Worm (Caenorhabditis elegans): Measurements from ENCODE around the gene pmp-1.

The pmp-1 gene

DNA sequence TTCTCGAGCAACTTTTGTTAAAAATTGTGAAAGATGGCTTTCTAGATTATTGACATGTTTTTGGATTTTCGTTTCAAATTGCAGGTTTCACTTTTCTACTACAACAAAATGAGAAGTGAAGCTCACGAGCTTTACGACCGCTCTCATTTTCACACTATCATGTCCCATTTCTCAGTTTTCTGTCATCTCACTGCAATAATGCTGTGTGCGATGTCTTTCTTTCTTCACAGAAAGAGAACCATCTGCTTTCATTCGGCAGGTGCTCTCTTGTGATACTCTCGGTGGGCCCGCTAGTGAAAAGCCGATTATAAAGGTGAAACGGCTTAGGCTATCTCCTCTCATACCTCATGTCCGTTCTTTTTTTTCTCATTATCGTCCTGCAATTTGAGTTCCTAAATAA lies 40.3 kb downstream of the pmp-1 start:
- TF ChIP-seq tag-97 (GFP tag; IDR thresholded peaks at IDR 0.05) = no peak
- peak; percentile 8 for TF ChIP-seq nhr-11 (tag; optimal IDR thresholded peaks at IDR 0.05)

ce11 chrII:6842651-6843118 lies 40.9 kb downstream of the pmp-1 start:
- no peak for TF ChIP-seq F10B5.3 (tag; optimal IDR thresholded peaks at IDR 0.05)
- TF ChIP-seq ZK546.5 (tag; optimal IDR thresholded peaks at IDR 0.05) = no peak
- TF ChIP-seq fkh-10 (GFP tag; optimal IDR thresholded peaks at IDR 0.05) = no peak
- peak; percentile 44 for TF ChIP-seq rbr-2 (tag; optimal IDR thresholded peaks at IDR 0.05)
- TF ChIP-seq lir-3 (tag; optimal IDR thresholded peaks at IDR 0.05) = no peak
- peak; percentile 95 for TF ChIP-seq nhr-102 (tag; optimal IDR thresholded peaks at IDR 0.05)
- peak; percentile 11 for TF ChIP-seq dpl-1 (GFP tag; optimal IDR thresholded peaks at IDR 0.05)
- TF ChIP-seq nhr-6 (tag; optimal IDR thresholded peaks at IDR 0.05) = peak; percentile 96
- no peak for TF ChIP-seq mxl-2 (GFP tag; conservative IDR thresholded peaks at IDR 0.05)
- TF ChIP-seq dve-1 (tag; optimal IDR thresholded peaks at IDR 0.05; ENCODE audit: insufficient read depth) = peak; percentile 98
- TF ChIP-seq ceh-82 (tag; optimal IDR thresholded peaks at IDR 0.05) = no peak
- 0 out of 2 replicates have a peak, but pooled peaks have one; percentile 33 for TF ChIP-seq hmg-1.1 (GFP tag; IDR thresholded peaks at IDR 0.05)
- TF ChIP-seq lin-38 (GFP tag; IDR thresholded peaks at IDR 0.05) = peak; percentile 58
- no peak for TF ChIP-seq mdt-29 (GFP tag; IDR thresholded peaks at IDR 0.05)
- TF ChIP-seq mes-2 (tag; optimal IDR thresholded peaks at IDR 0.05; ENCODE audit: poor library complexity, severe bottlenecking) = peak; percentile 69
- no peak for TF ChIP-seq lin-15B (tag; optimal IDR thresholded peaks at IDR 0.05)
- TF ChIP-seq ama-1 (optimal IDR thresholded peaks at IDR 0.05) = no peak
- TF ChIP-seq ces-1 (GFP tag; optimal IDR thresholded peaks at IDR 0.05) = no peak
- TF ChIP-seq aha-1 (tag) = peak; percentile 97
- peak; percentile 62; the same call in 1 of the 2 replicates for TF ChIP-seq saeg-2 (GFP tag; IDR thresholded peaks at IDR 0.05)
- TF ChIP-seq egl-43 (GFP tag; IDR thresholded peaks at IDR 0.05) = no peak
- TF ChIP-seq D1046.2 (GFP tag; IDR thresholded peaks at IDR 0.05) = no peak
- peak; percentile 44 for TF ChIP-seq spr-1 (tag; optimal IDR thresholded peaks at IDR 0.05)
- peak; percentile 67 for TF ChIP-seq ceh-28 (tag; optimal IDR thresholded peaks at IDR 0.05)
- peak; percentile 71 for TF ChIP-seq pha-4 (GFP tag; IDR thresholded peaks at IDR 0.05)
- TF ChIP-seq pha-4 (tag; optimal IDR thresholded peaks at IDR 0.05) = no peak
- TF ChIP-seq lin-29 (GFP tag; IDR thresholded peaks at IDR 0.05) = no peak
- TF ChIP-seq ceh-62 (tag; optimal IDR thresholded peaks at IDR 0.05) = no peak
- TF ChIP-seq zag-1 (tag; optimal IDR thresholded peaks at IDR 0.05) = no peak
- TF ChIP-seq ztf-7 (tag; optimal IDR thresholded peaks at IDR 0.05) = no peak
- peak; percentile 84 for TF ChIP-seq mep-1 (tag; optimal IDR thresholded peaks at IDR 0.05)
- TF ChIP-seq vab-7 (GFP tag; IDR thresholded peaks at IDR 0.05) = no peak
- TF ChIP-seq nhr-10 (tag; optimal IDR thresholded peaks at IDR 0.05) = peak; percentile 92
- peak; percentile 28 to 85 for TF ChIP-seq daf-16 (GFP tag; optimal IDR thresholded peaks at IDR 0.05)
- peak; percentile 93 for TF ChIP-seq daf-16 (tag; optimal IDR thresholded peaks at IDR 0.05)
- TF ChIP-seq madf-9 (GFP tag; conservative IDR thresholded peaks at IDR 0.05) = no peak
- peak; percentile 99 for TF ChIP-seq hlh-11 (tag; optimal IDR thresholded peaks at IDR 0.05)
- peak; percentile 89 for TF ChIP-seq ceh-20 (GFP tag; IDR thresholded peaks at IDR 0.05)
- no peak for TF ChIP-seq R02D3.7 (tag; optimal IDR thresholded peaks at IDR 0.05)
- TF ChIP-seq Y48G9A.11 (GFP tag; IDR thresholded peaks at IDR 0.05) = no peak
- no peak for TF ChIP-seq Y75B8A.6 (GFP tag; IDR thresholded peaks at IDR 0.05)
- TF ChIP-seq F49E8.2 (tag; optimal IDR thresholded peaks at IDR 0.05; ENCODE audit: borderline replicate concordance) = no peak
- peak; percentile 59 for TF ChIP-seq fos-1 (tag; optimal IDR thresholded peaks at IDR 0.05)
- peak; percentile 48 for TF ChIP-seq nhr-25 (tag; optimal IDR thresholded peaks at IDR 0.05; ENCODE audit: borderline replicate concordance, insufficient read depth)
- TF ChIP-seq lin-13 (GFP tag; optimal IDR thresholded peaks at IDR 0.05) = peak; percentile 32
- TF ChIP-seq tag-97 (GFP tag; IDR thresholded peaks at IDR 0.05) = no peak
- TF ChIP-seq duxl-1 (tag; optimal IDR thresholded peaks at IDR 0.05; ENCODE audit: poor library complexity) = peak; percentile 1
- TF ChIP-seq unc-39 (tag; optimal IDR thresholded peaks at IDR 0.05) = no peak
- no peak for TF ChIP-seq nhr-111 (GFP tag; optimal IDR thresholded peaks at IDR 0.05)

All from whole organism, L4 larva.